Fruit fly (Drosophila melanogaster) whole organism: Measurements from ENCODE around the gene Atg8a.

Experiments used
- CG8478 ChIP-seq: fragments of >200 bp; optimal IDR thresholded peaks from 2 replicates; lab custom pipeline; 2018; ENCODE audit warnings: inconsistent platforms
- Dll ChIP-seq: fragments of >200 bp; optimal IDR thresholded peaks from 2 replicates; lab custom pipeline; 2017
- EcR ChIP-seq, 2 experiments: fragments of >200 bp; optimal IDR thresholded peaks; 2 replicates each; lab custom pipeline; 2017; ENCODE audit warnings: missing biosample characterization in 2 of 2, missing genetic modification characterization in 2 of 2, missing genetic modification reagents in 2 of 2
- pan ChIP-seq: fragments of >200 bp; optimal IDR thresholded peaks from 2 replicates; lab custom pipeline; 2017
- psq ChIP-seq: fragments of >200 bp; optimal IDR thresholded peaks from 2 replicates; lab custom pipeline; 2017
- usp ChIP-seq: fragments of >200 bp; optimal IDR thresholded peaks from 2 replicates; lab custom pipeline; 2017; ENCODE audit warnings: missing biosample characterization, missing genetic modification characterization, mixed read lengths

The Atg8a gene

dm6 chrX:10748647-10749046 is 19.5 kb downstream of the Atg8a start:
- no peak for TF ChIP-seq pan (lab: Kevin White, UChicago)
- TF ChIP-seq psq (lab: Kevin White, UChicago) = no peak
- TF ChIP-seq EcR (GFP tag; optimal IDR thresholded peaks at IDR 0.05; lab: Kevin White, UChicago) = no peak
- TF ChIP-seq CG8478 = no peak
- TF ChIP-seq usp (GFP tag; lab: Kevin White, UChicago) = no peak
- TF ChIP-seq Dll = no peak

dm6 chrX:10745590-10745953 is 22.6 kb downstream of the Atg8a start:
- TF ChIP-seq CG8478 (no peak), EcR (GFP tag; optimal IDR thresholded peaks at IDR 0.05; lab: Kevin White, UChicago) (no peak), Dll (no peak), usp (GFP tag; lab: Kevin White, UChicago) (no peak), psq (lab: Kevin White, UChicago) (no peak), pan (lab: Kevin White, UChicago) (no peak)

- TF ChIP-seq Dll = no peak
- TF ChIP-seq CG8478 = no peak
- TF ChIP-seq psq (lab: Kevin White, UChicago) = no peak
- TF ChIP-seq EcR (GFP tag; optimal IDR thresholded peaks at IDR 0.05; lab: Kevin White, UChicago) = no peak
- no peak for TF ChIP-seq pan (lab: Kevin White, UChicago)
- TF ChIP-seq usp (GFP tag; lab: Kevin White, UChicago) = no peak
Observed at dm6 chrX:10744773-10745589, 23.2 kb downstream of the Atg8a start, which contains the start of gene stx. Gene stx, minus strand, starts transcription at chrX:10744943.

dm6 chrX:10744315-10744767 is 23.8 kb downstream of the Atg8a start, which contains the start of gene ras:
Gene ras, plus strand, starts transcription at chrX:10744502.
- TF ChIP-seq psq (lab: Kevin White, UChicago) (no peak), Dll (no peak), EcR (GFP tag; optimal IDR thresholded peaks at IDR 0.05; lab: Kevin White, UChicago) (no peak), usp (GFP tag; lab: Kevin White, UChicago) (no peak), pan (lab: Kevin White, UChicago) (no peak), CG8478 (no peak)

- TF ChIP-seq CG8478 (no peak), pan (lab: Kevin White, UChicago) (no peak)
Observed at dm6 chrX:10743825-10744224, 24.3 kb downstream of the Atg8a start.

dm6 chrX:10742578-10742976 is 25.6 kb downstream of the Atg8a start:
- TF ChIP-seq EcR (GFP tag; optimal IDR thresholded peaks at IDR 0.05; lab: Kevin White, UChicago) (no peak), Dll (no peak), usp (GFP tag; lab: Kevin White, UChicago) (no peak), pan (lab: Kevin White, UChicago) (no peak), psq (lab: Kevin White, UChicago) (no peak), CG8478 (no peak)

- no peak for TF ChIP-seq Dll
- peak in 1 of 2 experiments; percentile 59 for TF ChIP-seq EcR (GFP tag; optimal IDR thresholded peaks at IDR 0.05; lab: Kevin White, UChicago)
Observed at dm6 chrX:10741754-10742577, 26.2 kb downstream of the Atg8a start.

- TF ChIP-seq EcR (GFP tag; optimal IDR thresholded peaks at IDR 0.05; lab: Kevin White, UChicago) (no peak), pan (lab: Kevin White, UChicago) (no peak), Dll (no peak), CG8478 (no peak), psq (lab: Kevin White, UChicago) (no peak), usp (GFP tag; lab: Kevin White, UChicago) (no peak)
Observed at dm6 chrX:10740953-10741500, 27.1 kb downstream of the Atg8a start.

- TF ChIP-seq usp (GFP tag; lab: Kevin White, UChicago) (no peak), psq (lab: Kevin White, UChicago) (no peak), EcR (GFP tag; optimal IDR thresholded peaks at IDR 0.05; lab: Kevin White, UChicago) (no peak), CG8478 (no peak), Dll (no peak), pan (lab: Kevin White, UChicago) (no peak)
Observed at dm6 chrX:10739614-10740436, 28.3 kb downstream of the Atg8a start.

- TF ChIP-seq Dll (peak; percentile 57), pan (lab: Kevin White, UChicago) (no peak)
Observed at dm6 chrX:10738835-10739371, 29.2 kb downstream of the Atg8a start.

- TF ChIP-seq EcR (GFP tag; optimal IDR thresholded peaks at IDR 0.05; lab: Kevin White, UChicago) (no peak), Dll (peak; percentile 48)
Observed at dm6 chrX:10738151-10738430, 30.0 kb downstream of the Atg8a start.
